Fruit fly (Drosophila melanogaster): Measurements from ENCODE around the gene CG43739.

The CG43739 gene

DNA sequence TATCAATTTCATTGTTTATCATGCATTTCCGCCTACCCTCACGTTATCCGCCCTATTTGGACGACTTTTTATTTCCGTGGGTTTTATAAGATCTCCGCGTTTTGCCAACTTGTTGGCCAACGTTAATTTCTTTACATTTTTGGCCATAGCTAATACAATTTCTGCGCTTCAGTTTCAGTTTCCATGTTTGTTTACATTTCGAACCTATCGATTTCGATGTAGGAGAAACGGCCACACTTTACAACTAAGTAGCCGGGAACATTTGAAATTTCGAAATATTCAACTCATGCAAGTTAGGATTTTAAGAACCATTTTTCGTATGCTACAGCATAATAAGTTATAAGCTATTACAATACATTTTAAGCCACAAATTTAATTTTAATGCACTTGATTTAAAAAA is 8.9 kb upstream of the CG43739 start, which contains the start of gene Nthl1 (continued):
- no peak for TF ChIP-seq Neu2 (GFP tag; optimal IDR thresholded peaks at IDR 0.05; ENCODE audit: borderline replicate concordance)
- TF ChIP-seq CG6272 (GFP tag; IDR thresholded peaks at IDR 0.05), result no peak
- no peak for TF ChIP-seq sisA (GFP tag; IDR thresholded peaks at IDR 0.05)
- no peak for TF ChIP-seq CG12104 (GFP tag; optimal IDR thresholded peaks at IDR 0.05)
- no peak for TF ChIP-seq CG6791 (GFP tag; IDR thresholded peaks at IDR 0.05; ENCODE audit: partially characterized antibody)
- no peak for TF ChIP-seq Ada2b (GFP tag; IDR thresholded peaks at IDR 0.05)
- no peak for TF ChIP-seq CG11723 (GFP tag; optimal IDR thresholded peaks at IDR 0.05)
- TF ChIP-seq Doc3 (GFP tag; IDR thresholded peaks at IDR 0.05; ENCODE audit: partially characterized antibody), result no peak
- TF ChIP-seq CG15514 (GFP tag; optimal IDR thresholded peaks at IDR 0.05), result peak; percentile 13
- TF ChIP-seq CG16815 (GFP tag; optimal IDR thresholded peaks at IDR 0.05), result no peak
- TF ChIP-seq MBD-R2 (GFP tag; IDR thresholded peaks at IDR 0.05), result 0 out of 2 replicates have a peak, but pooled peaks have one; percentile 27
- no peak for TF ChIP-seq emc (GFP tag; optimal IDR thresholded peaks at IDR 0.05)
- TF ChIP-seq tio (GFP tag; optimal IDR thresholded peaks at IDR 0.05), result no peak
- no peak for TF ChIP-seq dpn (GFP tag; optimal IDR thresholded peaks at IDR 0.05)
- no peak for TF ChIP-seq Sry-β (GFP tag; optimal IDR thresholded peaks at IDR 0.05)
- TF ChIP-seq fd3F (GFP tag; optimal IDR thresholded peaks at IDR 0.05), result no peak
- 0 out of 2 replicates have a peak, but pooled peaks have one; percentile 33 for TF ChIP-seq hbn (GFP tag; IDR thresholded peaks at IDR 0.05; ENCODE audit: partially characterized antibody)
- TF ChIP-seq dmrt99B (tag; optimal IDR thresholded peaks at IDR 0.05), result no peak
- TF ChIP-seq Dref (GFP tag; IDR thresholded peaks at IDR 0.05), result peak; percentile 65
- TF ChIP-seq gfzf (GFP tag; optimal IDR thresholded peaks at IDR 0.05), result peak; percentile 68
- TF ChIP-seq CG4282 (GFP tag; optimal IDR thresholded peaks at IDR 0.05), result no peak
- no peak for TF ChIP-seq sob (GFP tag; IDR thresholded peaks at IDR 0.05)
- TF ChIP-seq CG9797 (GFP tag; optimal IDR thresholded peaks at IDR 0.05), result peak; percentile 55
- TF ChIP-seq Eip74EF (GFP tag; optimal IDR thresholded peaks at IDR 0.05), result no peak
- TF ChIP-seq ab (GFP tag; optimal IDR thresholded peaks at IDR 0.05), result no peak
- TF ChIP-seq dmrt11E (tag; optimal IDR thresholded peaks at IDR 0.05), result no peak
- peak; percentile 46 for TF ChIP-seq CTCF (GFP tag; optimal IDR thresholded peaks at IDR 0.05)
- no peak for TF ChIP-seq NfI (GFP tag; optimal IDR thresholded peaks at IDR 0.05)
- TF ChIP-seq dm (GFP tag; optimal IDR thresholded peaks at IDR 0.05), result no peak
- TF ChIP-seq Hmx (GFP tag; optimal IDR thresholded peaks at IDR 0.05), result no peak
- peak; percentile 51 for TF ChIP-seq BEAF-32 (GFP tag; optimal IDR thresholded peaks at IDR 0.05)
- no peak for TF ChIP-seq CG13894 (tag; optimal IDR thresholded peaks at IDR 0.05)
- no peak for TF ChIP-seq CG12071 (GFP tag; optimal IDR thresholded peaks at IDR 0.05)
- no peak for TF ChIP-seq zen (tag; optimal IDR thresholded peaks at IDR 0.05)
- TF ChIP-seq CG7963 (GFP tag; IDR thresholded peaks at IDR 0.05; ENCODE audit: partially characterized antibody), result no peak
- peak; percentile 33 for TF ChIP-seq CG17186 (GFP tag; optimal IDR thresholded peaks at IDR 0.05)
- TF ChIP-seq CG18599 (GFP tag; optimal IDR thresholded peaks at IDR 0.05), result no peak
- no peak for TF ChIP-seq insv (GFP tag; optimal IDR thresholded peaks at IDR 0.05)
- no peak for TF ChIP-seq maf-S (GFP tag; optimal IDR thresholded peaks at IDR 0.05)
- TF ChIP-seq Hmr (GFP tag; optimal IDR thresholded peaks at IDR 0.05), result no peak
- no peak for TF ChIP-seq grau (tag; optimal IDR thresholded peaks at IDR 0.05)
- no peak for TF ChIP-seq CG9437 (GFP tag; optimal IDR thresholded peaks at IDR 0.05)
- TF ChIP-seq mirr (GFP tag; optimal IDR thresholded peaks at IDR 0.05), result no peak
- no peak for TF ChIP-seq Max (GFP tag; optimal IDR thresholded peaks at IDR 0.05)
- TF ChIP-seq Trl (optimal IDR thresholded peaks at IDR 0.05), result no peak
- no peak for TF ChIP-seq Trl (GFP tag; optimal IDR thresholded peaks at IDR 0.05)
- no peak for TF ChIP-seq CG1647 (GFP tag; optimal IDR thresholded peaks at IDR 0.05)
- peak; percentile 25 for TF ChIP-seq pita (GFP tag; optimal IDR thresholded peaks at IDR 0.05)
- TF ChIP-seq phol (tag; optimal IDR thresholded peaks at IDR 0.05), result peak; percentile 71
- no peak for TF ChIP-seq tx (GFP tag; optimal IDR thresholded peaks at IDR 0.05)
- TF ChIP-seq nom (GFP tag; optimal IDR thresholded peaks at IDR 0.05), result no peak
